Worm (Caenorhabditis elegans): ENCODE data around the gene phat-6.

- TF ChIP-seq flt-1 (GFP tag; IDR thresholded peaks at IDR 0.05) (no peak), ref-1 (GFP tag; conservative IDR thresholded peaks at IDR 0.05) (no peak), cog-1 (tag; optimal IDR thresholded peaks at IDR 0.05) (no peak), ztf-23 (GFP tag; IDR thresholded peaks at IDR 0.05) (no peak), klf-2 (GFP tag; conservative IDR thresholded peaks at IDR 0.05) (no peak), ztf-29 (GFP tag; IDR thresholded peaks at IDR 0.05) (no peak), med-1 (GFP tag; optimal IDR thresholded peaks at IDR 0.05; ENCODE audit: insufficient read depth) (no peak)
Observed at ce11 chrX:15148389-15148788, 45.8 kb downstream of the phat-6 start.

Measured in whole organism, midembryonic.